Worm (Caenorhabditis elegans) whole organism, L3 larva: ENCODE results near the gene ZK897.10.

ENCODE experiments used
- R02D3.7 ChIP-seq: fragments of 150-350 bp; optimal IDR thresholded peaks from 2 replicates; lab custom pipeline; 2014; ENCODE audit warnings: missing biosample characterization, missing genetic modification characterization
- aly-2 ChIP-seq: fragments of 150-350 bp; optimal IDR thresholded peaks from 2 replicates; lab custom pipeline; 2014; ENCODE audit warnings: missing biosample characterization, missing genetic modification characterization
- ama-1 ChIP-seq: fragments of 150-350 bp; optimal IDR thresholded peaks from 2 replicates; lab custom pipeline; 2018
- ceh-82 ChIP-seq: fragments of 150-350 bp; optimal IDR thresholded peaks from 2 replicates; lab custom pipeline; 2014; ENCODE audit warnings: missing biosample characterization, missing genetic modification characterization
- ceh-9 ChIP-seq: sonication (generic microtip); optimal IDR thresholded peaks from 2 replicates; lab custom pipeline; 2018; ENCODE audit warnings: missing biosample characterization, missing genetic modification characterization
- mdl-1 ChIP-seq: fragments of 150-350 bp; optimal IDR thresholded peaks from 2 replicates; lab custom pipeline; 2014; ENCODE audit warnings: missing biosample characterization, missing genetic modification characterization
- nfya-1 ChIP-seq: sonication (generic microtip); optimal IDR thresholded peaks from 2 replicates; lab custom pipeline; 2017; ENCODE audit warnings: missing genetic modification characterization, mild to moderate bottlenecking, missing compliant biosample characterization, antibody characterized with exemption, moderate library complexity; ENCODE audit not compliant: insufficient read depth
- nhr-11 ChIP-seq: fragments of 150-350 bp; optimal IDR thresholded peaks from 2 replicates; lab custom pipeline; 2014; ENCODE audit warnings: missing biosample characterization, missing genetic modification characterization
- nhr-25 ChIP-seq: sonication (generic microtip); optimal IDR thresholded peaks from 2 replicates; lab custom pipeline; 2017; ENCODE audit warnings: missing biosample characterization, missing genetic modification characterization
- nhr-67 ChIP-seq: fragments of 150-350 bp; optimal IDR thresholded peaks from 2 replicates; lab custom pipeline; 2014; ENCODE audit warnings: missing biosample characterization, missing genetic modification characterization
- nhr-77 ChIP-seq: fragments of 150-350 bp; optimal IDR thresholded peaks from 2 replicates; lab custom pipeline; 2014; ENCODE audit warnings: missing biosample characterization, missing genetic modification characterization
- tbx-2 ChIP-seq: sonication (generic microtip); optimal IDR thresholded peaks from 2 replicates; lab custom pipeline; 2016; ENCODE audit warnings: mild to moderate bottlenecking, missing genetic modification characterization, missing compliant biosample characterization

DNA sequence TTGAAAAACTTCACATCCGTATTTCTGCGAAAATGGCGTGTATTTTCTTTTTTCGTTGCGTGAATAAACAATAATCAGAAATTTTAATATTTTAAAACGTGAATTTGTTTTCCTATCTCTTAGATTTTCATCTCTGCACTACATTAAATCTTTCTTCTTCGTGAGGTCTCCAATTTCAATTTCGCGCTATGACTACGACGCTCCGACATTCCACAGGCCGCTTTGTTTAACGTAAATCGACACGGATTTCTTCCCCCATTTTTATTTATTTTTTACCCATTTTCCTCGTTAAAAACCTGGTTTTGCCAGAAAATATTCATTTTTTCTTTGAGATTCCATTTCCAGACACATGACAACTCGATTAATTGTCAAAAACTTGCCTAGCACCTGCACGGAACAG, 40.5 kb upstream of the ZK897.10 start, which contains the start of the genes T23F6.3 and rbd-1:
- TF ChIP-seq nhr-11 (tag; lab: Kevin White, UChicago) (peak; percentile 69), ceh-9 (tag; lab: Kevin White, UChicago) (no peak), ceh-82 (tag; lab: Kevin White, UChicago) (peak; percentile 82), ama-1 (lab: Kevin White, UChicago) (no peak), nfya-1 (tag; lab: Kevin White, UChicago) (peak; percentile 84), R02D3.7 (tag; lab: Kevin White, UChicago) (peak; percentile 99), aly-2 (tag; lab: Kevin White, UChicago) (no peak), nhr-67 (no peak), tbx-2 (tag; lab: Kevin White, UChicago) (peak; percentile 55), mdl-1 (tag; lab: Kevin White, UChicago) (no peak), nhr-25 (tag; lab: Kevin White, UChicago) (peak; percentile 71), nhr-77 (tag; lab: Kevin White, UChicago) (peak; percentile 64)
